Worm (Caenorhabditis elegans) whole organism, L4 larva: ENCODE results near the gene byn-1.

Experiments
- ama-1 ChIP-seq: fragments of 150-350 bp; optimal IDR thresholded peaks from 2 replicates; lab custom pipeline; 2014; ENCODE audit warnings: inconsistent platforms, mixed read lengths
- ceh-28 ChIP-seq: fragments of 150-350 bp; optimal IDR thresholded peaks from 2 replicates; lab custom pipeline; 2014; ENCODE audit warnings: missing biosample characterization, missing genetic modification reagents, missing genetic modification characterization
- hlh-30 ChIP-seq: sonication (generic microtip); optimal IDR thresholded peaks from 2 replicates; lab custom pipeline; 2017; ENCODE audit warnings: antibody characterized with exemption, mild to moderate bottlenecking, missing genetic modification characterization, missing compliant biosample characterization; ENCODE audit not compliant: insufficient read depth
- lin-39 ChIP-seq: fragments of 150-350 bp; optimal IDR thresholded peaks from 2 replicates; lab custom pipeline; 2014; ENCODE audit warnings: missing biosample characterization, missing genetic modification reagents, missing genetic modification characterization
- lsy-2 ChIP-seq, 2 experiments: fragments of 150-350 bp in 1 of 2; sonication (generic microtip) in 1 of 2; optimal IDR thresholded peaks; 2 replicates each; lab custom pipeline; 2014 to 2017; ENCODE audit warnings: missing biosample characterization in 2 of 2, missing genetic modification characterization in 2 of 2
- nhr-77 ChIP-seq: fragments of 150-350 bp; optimal IDR thresholded peaks from 2 replicates; lab custom pipeline; 2014; ENCODE audit warnings: missing biosample characterization, missing genetic modification characterization
- pqm-1 ChIP-seq: sonication (generic microtip); optimal IDR thresholded peaks from 2 replicates; lab custom pipeline; 2017; ENCODE audit warnings: missing biosample characterization, missing genetic modification characterization
- saeg-2 ChIP-seq: fragments of 200-800 bp; sonication (Bioruptor generic); IDR thresholded peaks from 2 replicates; pipeline ENCODE4 v1.3.6; 2022; ENCODE audit warnings: missing genetic modification reagents, missing genetic modification characterization, missing compliant biosample characterization
- sdz-12 ChIP-seq: fragments of 200-800 bp; sonication (Bioruptor generic); optimal IDR thresholded peaks from 2 replicates; lab custom pipeline; 2018; ENCODE audit warnings: mild to moderate bottlenecking, missing genetic modification characterization, missing compliant biosample characterization
- unc-62 ChIP-seq, 3 experiments: fragments of 150-350 bp in 1 of 3; sonication (generic microtip); optimal IDR thresholded peaks in 2 of 3; peaks in 1 of 3; 1 replicate in 1 of 3; 2 replicates in 2 of 3; lab custom pipeline; 2014 to 2017; ENCODE audit warnings: missing biosample characterization in 3 of 3, missing genetic modification characterization in 3 of 3, missing genetic modification reagents in 3 of 3, missing genotype in 1 of 3

DNA sequence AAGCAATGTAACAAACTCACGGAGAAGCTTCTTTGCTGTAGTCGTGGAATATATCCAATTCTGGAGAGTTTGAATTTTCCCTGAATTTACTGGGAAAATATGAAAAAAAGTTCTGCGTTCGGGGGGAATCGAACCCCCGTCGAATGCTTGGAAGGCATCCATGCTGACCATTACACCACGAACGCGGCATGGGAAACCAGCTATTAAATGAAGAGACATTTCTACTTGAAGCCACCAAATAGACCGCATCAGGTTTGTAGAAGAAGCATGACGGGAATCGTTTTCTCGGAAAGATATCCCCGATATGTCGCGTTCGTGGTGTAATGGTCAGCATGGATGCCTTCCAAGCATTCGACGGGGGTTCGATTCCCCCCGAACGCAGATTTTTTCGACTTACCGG, 43.3 kb upstream of the byn-1 start:
- no peak for TF ChIP-seq ceh-28 (tag; lab: Kevin White, UChicago)
- TF ChIP-seq unc-62 (GFP tag; optimal IDR thresholded peaks at IDR 0.05 in 1 of 2; lab: Kevin White, UChicago), result peak in 1 of 2 experiments; percentile 7
- TF ChIP-seq unc-62 (tag; optimal IDR thresholded peaks at IDR 0.05; lab: Kevin White, UChicago), result no peak
- no peak for TF ChIP-seq pqm-1 (tag; lab: Kevin White, UChicago)
- TF ChIP-seq lsy-2 (tag; optimal IDR thresholded peaks at IDR 0.05; lab: Kevin White, UChicago), result peak in 1 of 2 experiments; percentile 48
- peak; percentile 43 for TF ChIP-seq hlh-30
- TF ChIP-seq nhr-77 (tag; lab: Kevin White, UChicago), result no peak
- TF ChIP-seq sdz-12, result no peak
- TF ChIP-seq saeg-2, result 0 out of 2 replicates have a peak, but pooled peaks have one; percentile 36
- TF ChIP-seq lin-39 (tag; lab: Kevin White, UChicago), result no peak
- TF ChIP-seq ama-1 (lab: Kevin White, UChicago), result no peak
